Fruit fly (Drosophila melanogaster) whole organism, wandering third instar larva: ENCODE data around the gene Myo61F.
A peak's percentile ranks its signal among the peaks of the same experiment; 100 is the strongest.

ENCODE experiments used
- Abd-B ChIP-seq: fragments of >200 bp; optimal IDR thresholded peaks from 2 replicates; lab custom pipeline; 2017; ENCODE audit warnings: missing biosample characterization, missing genetic modification characterization
- CG32264 ChIP-seq: fragments of 200-800 bp; sonication (Bioruptor generic); optimal IDR thresholded peaks from 2 replicates; lab custom pipeline; 2016; ENCODE audit warnings: missing biosample characterization, missing genetic modification characterization
- CG9705 ChIP-seq: fragments of 200-800 bp; sonication (Bioruptor generic); optimal IDR thresholded peaks from 2 replicates; lab custom pipeline; 2018; ENCODE audit warnings: missing biosample characterization, mild to moderate bottlenecking, missing genetic modification characterization
- CrebA ChIP-seq: fragments of 200-800 bp; sonication (Bioruptor generic); optimal IDR thresholded peaks from 2 replicates; lab custom pipeline; 2016; ENCODE audit warnings: missing biosample characterization, mild to moderate bottlenecking, missing genetic modification characterization, borderline replicate concordance
- Dfd ChIP-seq: fragments of >200 bp; optimal IDR thresholded peaks from 2 replicates; lab custom pipeline; 2017; ENCODE audit warnings: missing biosample characterization, missing genetic modification characterization
- Dif ChIP-seq: fragments of 200-275, 200-300 bp; sonication (Bioruptor generic); optimal IDR thresholded peaks from 2 replicates; lab custom pipeline; 2018; ENCODE audit warnings: missing biosample characterization, missing genetic modification characterization; ENCODE audit not compliant: partially characterized antibody
- GATAd ChIP-seq: sonication (Bioruptor generic); optimal IDR thresholded peaks from 2 replicates; lab custom pipeline; 2016; ENCODE audit warnings: missing biosample characterization, missing genetic modification characterization
- HLH106 ChIP-seq: fragments of 200-800 bp; optimal IDR thresholded peaks from 3 replicates; lab custom pipeline; 2019; ENCODE audit warnings: missing biosample characterization, mild to moderate bottlenecking, missing genetic modification characterization, moderate library complexity
- Hnf4 ChIP-seq: fragments of 200-800 bp; sonication (Bioruptor generic); optimal IDR thresholded peaks from 2 replicates; lab custom pipeline; 2016; ENCODE audit warnings: missing biosample characterization, mild to moderate bottlenecking, missing genetic modification characterization
- Hr78 ChIP-seq: fragments of >200 bp; optimal IDR thresholded peaks from 2 replicates; lab custom pipeline; 2017; ENCODE audit warnings: missing biosample characterization, missing genetic modification characterization
- Hr83 ChIP-seq: fragments of 200-300 bp; sonication (Bioruptor generic); optimal IDR thresholded peaks from 2 replicates; lab custom pipeline; 2016; ENCODE audit warnings: missing biosample characterization, mild to moderate bottlenecking, missing genetic modification characterization, moderate library complexity; ENCODE audit not compliant: poor library complexity, severe bottlenecking
- Jra ChIP-seq: sonication (Bioruptor generic); optimal IDR thresholded peaks from 2 replicates; lab custom pipeline; 2016; ENCODE audit warnings: missing biosample characterization, missing genetic modification characterization
- Mio ChIP-seq: sonication (Bioruptor generic); optimal IDR thresholded peaks from 2 replicates; lab custom pipeline; 2016; ENCODE audit warnings: missing biosample characterization, missing genetic modification characterization
- Myc ChIP-seq: fragments of >200 bp; optimal IDR thresholded peaks from 2 replicates; lab custom pipeline; 2017
- N ChIP-seq: fragments of >200 bp; optimal IDR thresholded peaks from 2 replicates; lab custom pipeline; 2018; ENCODE audit warnings: missing biosample characterization, missing external identifiers, missing genetic modification characterization
- OdsH ChIP-seq: fragments of 200-800 bp; sonication (Bioruptor generic); optimal IDR thresholded peaks from 2 replicates; lab custom pipeline; 2016; ENCODE audit warnings: missing biosample characterization, mild to moderate bottlenecking, missing genetic modification characterization
- Rel ChIP-seq, 2 experiments: fragments of 200-800 bp; sonication (Bioruptor generic) in 1 of 2; optimal IDR thresholded peaks; 2 replicates in 1 of 2; 3 replicates in 1 of 2; lab custom pipeline; 2016 to 2019; ENCODE audit warnings: mild to moderate bottlenecking in 2 of 2, missing biosample characterization in 2 of 2, missing genetic modification characterization in 2 of 2, moderate library complexity in 1 of 2
- Sp1 ChIP-seq: fragments of 200-800 bp; sonication (Bioruptor generic); optimal IDR thresholded peaks from 3 replicates; lab custom pipeline; 2019; ENCODE audit warnings: missing biosample characterization, mild to moderate bottlenecking, missing genetic modification characterization, moderate library complexity
- Vsx2 ChIP-seq: fragments of 200-300, 225-300 bp; sonication (Bioruptor generic); optimal IDR thresholded peaks from 2 replicates; lab custom pipeline; 2018; ENCODE audit warnings: missing biosample characterization, missing genetic modification characterization; ENCODE audit not compliant: partially characterized antibody
- br ChIP-seq: fragments of 200-800 bp; sonication (Bioruptor generic); optimal IDR thresholded peaks from 2 replicates; lab custom pipeline; 2016; ENCODE audit warnings: missing biosample characterization, missing genetic modification characterization
- brk ChIP-seq: fragments of 200-800 bp; sonication (Bioruptor generic); optimal IDR thresholded peaks from 2 replicates; lab custom pipeline; 2016; ENCODE audit warnings: missing biosample characterization, mild to moderate bottlenecking, missing genetic modification characterization
- dl ChIP-seq, 2 experiments: fragments of 175-275, 200-275 bp in 1 of 2; fragments of 200-275 bp in 1 of 2; sonication (Bioruptor generic); optimal IDR thresholded peaks; lab custom pipeline; 2018; ENCODE audit warnings: mild to moderate bottlenecking in 2 of 2, missing biosample characterization in 2 of 2, missing genetic modification characterization in 2 of 2, moderate library complexity in 2 of 2; ENCODE audit not compliant: partially characterized antibody in 2 of 2, insufficient read depth in 1 of 2
- dmrt93B ChIP-seq: fragments of 200-800 bp; sonication (Bioruptor generic); optimal IDR thresholded peaks from 2 replicates; lab custom pipeline; 2018; ENCODE audit warnings: missing biosample characterization, mild to moderate bottlenecking, missing genetic modification characterization
- dsf ChIP-seq: sonication (Bioruptor generic); optimal IDR thresholded peaks from 2 replicates; lab custom pipeline; 2016; ENCODE audit warnings: missing biosample characterization, missing genetic modification characterization, borderline replicate concordance
- ey ChIP-seq: fragments of 200-800 bp; sonication (Bioruptor generic); optimal IDR thresholded peaks from 2 replicates; lab custom pipeline; 2016; ENCODE audit warnings: missing biosample characterization, missing genetic modification characterization
- foxo ChIP-seq, 2 experiments: fragments of 200-800 bp; sonication (Bioruptor generic); optimal IDR thresholded peaks; 2 replicates in 1 of 2; 3 replicates in 1 of 2; lab custom pipeline; 2016 to 2017; ENCODE audit warnings: missing biosample characterization in 2 of 2, missing genetic modification characterization in 2 of 2
- fru ChIP-seq: fragments of 200-800 bp; sonication (Bioruptor generic); optimal IDR thresholded peaks from 3 replicates; lab custom pipeline; 2016; ENCODE audit warnings: missing biosample characterization, mild to moderate bottlenecking, missing genetic modification characterization
- h ChIP-seq: fragments of 200-800 bp; sonication (Bioruptor generic); optimal IDR thresholded peaks from 3 replicates; lab custom pipeline; 2016; ENCODE audit warnings: missing biosample characterization, mild to moderate bottlenecking, missing genetic modification characterization
- jim ChIP-seq: fragments of 175-275, 200-325 bp; sonication (Bioruptor generic); optimal IDR thresholded peaks from 2 replicates; lab custom pipeline; 2016; ENCODE audit warnings: missing biosample characterization, mild to moderate bottlenecking, missing genetic modification characterization
- lola ChIP-seq: fragments of >200 bp; optimal IDR thresholded peaks from 2 replicates; lab custom pipeline; 2017; ENCODE audit warnings: missing biosample characterization, missing genetic modification characterization
- pan ChIP-seq: fragments of >200 bp; optimal IDR thresholded peaks from 2 replicates; lab custom pipeline; 2017
- psq ChIP-seq: fragments of 200-800 bp; sonication (Bioruptor generic); optimal IDR thresholded peaks from 3 replicates; lab custom pipeline; 2017; ENCODE audit warnings: missing biosample characterization, mild to moderate bottlenecking, missing genetic modification characterization, moderate library complexity
- rgr ChIP-seq: fragments of 200-800 bp; sonication (Bioruptor generic); optimal IDR thresholded peaks from 3 replicates; lab custom pipeline; 2016; ENCODE audit warnings: missing biosample characterization, mild to moderate bottlenecking, missing genetic modification characterization
- sage ChIP-seq: fragments of 200-800 bp; sonication (Bioruptor generic); optimal IDR thresholded peaks from 2 replicates; lab custom pipeline; 2016; ENCODE audit warnings: missing biosample characterization, mild to moderate bottlenecking, missing genetic modification characterization
- sv ChIP-seq: fragments of 200-800 bp; sonication (Bioruptor generic); optimal IDR thresholded peaks from 3 replicates; lab custom pipeline; 2016; ENCODE audit warnings: missing biosample characterization, missing genetic modification characterization
- tai ChIP-seq: sonication (Bioruptor generic); optimal IDR thresholded peaks from 2 replicates; lab custom pipeline; 2016; ENCODE audit warnings: missing biosample characterization, missing genetic modification characterization
- usp ChIP-seq: fragments of >200 bp; optimal IDR thresholded peaks from 2 replicates; lab custom pipeline; 2017; ENCODE audit warnings: missing biosample characterization, missing genetic modification characterization
- woc ChIP-seq: sonication (Bioruptor generic); optimal IDR thresholded peaks from 2 replicates; lab custom pipeline; 2016; ENCODE audit warnings: missing biosample characterization, mild to moderate bottlenecking, missing genetic modification characterization

The Myo61F gene

dm6 chr3L:1335428-1335764, 17.1 kb downstream of the Myo61F start:
- no peak for TF ChIP-seq Mio (GFP tag; lab: Kevin White, UChicago)
- no peak for TF ChIP-seq CrebA (GFP tag; lab: Kevin White, UChicago)
- TF ChIP-seq Dfd (GFP tag; lab: Kevin White, UChicago), result no peak
- peak in 1 of 2 experiments; percentile 22 for TF ChIP-seq dl (GFP tag; optimal IDR thresholded peaks at IDR 0.05; lab: Kevin White, UChicago; ENCODE audit: insufficient read depth in 1 of 2, partially characterized antibody in 2 of 2)
- peak; percentile 9 for TF ChIP-seq CG9705 (GFP tag; lab: Kevin White, UChicago)
- peak; percentile 40 for TF ChIP-seq rgr
- TF ChIP-seq br, result peak; percentile 61
- TF ChIP-seq Myc (lab: Kevin White, UChicago), result no peak
- TF ChIP-seq Dif (GFP tag; lab: Kevin White, UChicago), result no peak
- TF ChIP-seq fru (GFP tag; lab: Kevin White, UChicago), result peak; percentile 62
- TF ChIP-seq sage (GFP tag; lab: Kevin White, UChicago), result no peak
- no peak for TF ChIP-seq pan
- no peak for TF ChIP-seq brk
- TF ChIP-seq dmrt93B (GFP tag; lab: Kevin White, UChicago), result no peak
- TF ChIP-seq OdsH (GFP tag; lab: Kevin White, UChicago), result peak; percentile 59
- TF ChIP-seq HLH106, result peak; percentile 65
- no peak for TF ChIP-seq jim (GFP tag; lab: Kevin White, UChicago)
- no peak for TF ChIP-seq GATAd (GFP tag; lab: Kevin White, UChicago)
- no peak for TF ChIP-seq sv
- no peak for TF ChIP-seq lola
- TF ChIP-seq Hnf4 (GFP tag; lab: Kevin White, UChicago), result peak; percentile 73
- peak; percentile 46 for TF ChIP-seq psq (GFP tag; lab: Kevin White, UChicago)
- no peak for TF ChIP-seq Abd-B (GFP tag; lab: Kevin White, UChicago)
- TF ChIP-seq Hr83 (GFP tag; lab: Kevin White, UChicago), result no peak
- TF ChIP-seq usp (GFP tag; lab: Kevin White, UChicago), result no peak
- TF ChIP-seq woc (GFP tag; lab: Kevin White, UChicago), result peak; percentile 82
- peak; percentile 23 for TF ChIP-seq Sp1 (GFP tag; lab: Kevin White, UChicago)
- TF ChIP-seq dsf (GFP tag; lab: Kevin White, UChicago), result no peak
- peak; percentile 27 for TF ChIP-seq Jra
- TF ChIP-seq Rel (GFP tag; optimal IDR thresholded peaks at IDR 0.05; lab: Kevin White, UChicago), result no peak
- no peak for TF ChIP-seq Rel (tag; optimal IDR thresholded peaks at IDR 0.05; lab: Kevin White, UChicago)
- TF ChIP-seq Hr78 (GFP tag; lab: Kevin White, UChicago), result no peak
- no peak for TF ChIP-seq Vsx2 (GFP tag; lab: Kevin White, UChicago)
- peak; percentile 70 for TF ChIP-seq ey (GFP tag; lab: Kevin White, UChicago)
- TF ChIP-seq h, result peak; percentile 68
- no peak for TF ChIP-seq tai (GFP tag; lab: Kevin White, UChicago)
- TF ChIP-seq N (GFP tag; lab: Kevin White, UChicago), result no peak
- TF ChIP-seq foxo (GFP tag; optimal IDR thresholded peaks at IDR 0.05; lab: Kevin White, UChicago), result peak; percentile 29 to 76
- TF ChIP-seq CG32264, result no peak

- no peak for TF ChIP-seq Mio (GFP tag; lab: Kevin White, UChicago)
- TF ChIP-seq Dif (GFP tag; lab: Kevin White, UChicago), result peak; percentile 3
- no peak for TF ChIP-seq dsf (GFP tag; lab: Kevin White, UChicago)
- TF ChIP-seq Rel (GFP tag; optimal IDR thresholded peaks at IDR 0.05; lab: Kevin White, UChicago), result peak; percentile 17
- TF ChIP-seq Rel (tag; optimal IDR thresholded peaks at IDR 0.05; lab: Kevin White, UChicago), result peak; percentile 36
- no peak for TF ChIP-seq Vsx2 (GFP tag; lab: Kevin White, UChicago)
- TF ChIP-seq ey (GFP tag; lab: Kevin White, UChicago), result peak; percentile 62
- TF ChIP-seq Hnf4 (GFP tag; lab: Kevin White, UChicago), result peak; percentile 70
- TF ChIP-seq sv, result no peak
- TF ChIP-seq foxo (GFP tag; optimal IDR thresholded peaks at IDR 0.05; lab: Kevin White, UChicago), result peak in 1 of 2 experiments; percentile 61
- no peak for TF ChIP-seq tai (GFP tag; lab: Kevin White, UChicago)
- peak; percentile 75 for TF ChIP-seq rgr
- TF ChIP-seq usp (GFP tag; lab: Kevin White, UChicago), result no peak
- TF ChIP-seq Sp1 (GFP tag; lab: Kevin White, UChicago), result peak; percentile 4
- peak; percentile 10 for TF ChIP-seq woc (GFP tag; lab: Kevin White, UChicago)
- TF ChIP-seq HLH106, result peak; percentile 26
- no peak for TF ChIP-seq Hr78 (GFP tag; lab: Kevin White, UChicago)
- no peak for TF ChIP-seq pan
- peak; percentile 74 for TF ChIP-seq OdsH (GFP tag; lab: Kevin White, UChicago)
- no peak for TF ChIP-seq lola
- TF ChIP-seq CG32264, result no peak
- no peak for TF ChIP-seq Myc (lab: Kevin White, UChicago)
- TF ChIP-seq GATAd (GFP tag; lab: Kevin White, UChicago), result no peak
- peak in 1 of 2 experiments; percentile 20 for TF ChIP-seq dl (GFP tag; optimal IDR thresholded peaks at IDR 0.05; lab: Kevin White, UChicago; ENCODE audit: insufficient read depth in 1 of 2, partially characterized antibody in 2 of 2)
- TF ChIP-seq brk, result no peak
- TF ChIP-seq Jra, result peak; percentile 27
- no peak for TF ChIP-seq CG9705 (GFP tag; lab: Kevin White, UChicago)
- TF ChIP-seq N (GFP tag; lab: Kevin White, UChicago), result no peak
- TF ChIP-seq br, result peak; percentile 67
- TF ChIP-seq psq (GFP tag; lab: Kevin White, UChicago), result peak; percentile 35
- no peak for TF ChIP-seq CrebA (GFP tag; lab: Kevin White, UChicago)
- no peak for TF ChIP-seq Abd-B (GFP tag; lab: Kevin White, UChicago)
- no peak for TF ChIP-seq jim (GFP tag; lab: Kevin White, UChicago)
- TF ChIP-seq dmrt93B (GFP tag; lab: Kevin White, UChicago), result no peak
- peak; percentile 86 for TF ChIP-seq h
- no peak for TF ChIP-seq Dfd (GFP tag; lab: Kevin White, UChicago)
- no peak for TF ChIP-seq sage (GFP tag; lab: Kevin White, UChicago)
- peak; percentile 68 for TF ChIP-seq fru (GFP tag; lab: Kevin White, UChicago)
- no peak for TF ChIP-seq Hr83 (GFP tag; lab: Kevin White, UChicago)
Measured at dm6 chr3L:1335989-1336961, 18.0 kb downstream of the Myo61F start.
